Worm (Caenorhabditis elegans): ENCODE measurements around the gene cdd-2.

The cdd-2 gene

DNA sequence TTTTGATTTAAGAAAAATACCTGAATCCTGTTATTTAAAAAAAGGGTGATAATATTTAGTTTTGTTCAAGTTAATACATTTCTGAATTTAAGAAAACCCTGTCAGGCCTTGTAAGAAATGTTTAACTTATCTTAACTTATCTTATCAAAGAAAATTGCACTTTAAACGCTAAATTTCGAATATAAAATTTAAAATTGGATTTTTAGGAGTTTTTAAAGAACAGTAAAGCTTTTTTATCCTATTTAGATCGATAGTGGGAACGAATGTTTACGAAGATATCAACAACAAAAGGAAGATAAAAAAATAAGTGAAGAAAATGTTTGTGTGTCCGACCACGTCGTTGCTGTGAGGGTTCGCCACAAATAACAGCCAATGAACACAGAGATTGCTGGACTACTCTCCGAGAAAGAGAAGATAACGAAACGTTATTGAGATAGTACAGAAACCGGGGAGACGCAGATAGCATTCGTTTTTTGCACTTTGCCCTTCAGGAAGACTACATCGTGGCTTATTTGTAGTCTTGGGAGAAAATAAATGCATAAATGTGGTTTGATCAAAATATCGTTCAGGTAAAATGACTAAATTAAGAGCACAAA lies 5.4 kb upstream of the cdd-2 start, which contains the start of gene dif-1 (continued):
- TF ChIP-seq ceh-82 (tag; optimal IDR thresholded peaks at IDR 0.05) (no peak), C34F6.9 (tag; optimal IDR thresholded peaks at IDR 0.05) (peak; percentile 41), nhr-25 (tag; optimal IDR thresholded peaks at IDR 0.05) (no peak), unc-62 (GFP tag; optimal IDR thresholded peaks at IDR 0.05) (no peak), ztf-11 (tag; optimal IDR thresholded peaks at IDR 0.05) (no peak)

ce11 chrIV:7552100-7552499 lies 4.4 kb upstream of the cdd-2 start:
- TF ChIP-seq skn-1 (tag; optimal IDR thresholded peaks at IDR 0.05) (no peak), mbf-1 (tag; optimal IDR thresholded peaks at IDR 0.05) (no peak), ceh-82 (tag; optimal IDR thresholded peaks at IDR 0.05) (no peak), sma-3 (GFP tag; optimal IDR thresholded peaks at IDR 0.05) (no peak), R02D3.7 (tag; optimal IDR thresholded peaks at IDR 0.05) (no peak), elt-3 (tag; optimal IDR thresholded peaks at IDR 0.05) (no peak), nhr-6 (tag; optimal IDR thresholded peaks at IDR 0.05) (no peak), nhr-12 (tag; optimal IDR thresholded peaks at IDR 0.05) (no peak), ZK546.5 (tag; optimal IDR thresholded peaks at IDR 0.05) (no peak), unc-55 (GFP tag; optimal IDR thresholded peaks at IDR 0.05) (no peak), gmeb-1 (tag; optimal IDR thresholded peaks at IDR 0.05) (no peak), egl-27 (tag; optimal IDR thresholded peaks at IDR 0.05) (no peak), lin-13 (GFP tag; optimal IDR thresholded peaks at IDR 0.05) (no peak), alr-1 (tag; optimal IDR thresholded peaks at IDR 0.05) (no peak), sem-4 (tag; optimal IDR thresholded peaks at IDR 0.05) (no peak), mab-5 (tag; optimal IDR thresholded peaks at IDR 0.05) (no peak), elt-1 (tag; optimal IDR thresholded peaks at IDR 0.05) (no peak), nhr-129 (tag; optimal IDR thresholded peaks at IDR 0.05) (no peak), ztf-11 (tag; optimal IDR thresholded peaks at IDR 0.05) (no peak), unc-39 (tag; optimal IDR thresholded peaks at IDR 0.05) (no peak)

DNA sequence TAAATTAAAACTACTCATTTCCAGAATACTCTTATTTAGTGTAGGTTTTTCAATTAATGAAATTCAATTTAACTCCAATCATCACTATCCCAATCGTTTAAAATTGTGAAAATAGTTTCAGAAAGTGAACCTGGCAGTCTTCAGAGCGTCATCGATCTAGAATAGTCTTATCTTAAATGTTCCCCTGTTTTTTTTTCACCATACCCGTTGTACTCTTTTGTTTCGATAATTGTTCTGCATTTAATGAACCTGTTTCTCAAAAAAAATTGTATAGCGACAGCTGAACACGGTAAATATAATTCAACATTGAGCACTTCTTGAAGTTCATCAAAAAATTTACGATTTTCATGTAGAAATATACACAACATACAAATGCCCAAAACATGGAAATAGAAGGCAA lies 3.6 kb upstream of the cdd-2 start:
- TF ChIP-seq mbf-1 (tag; optimal IDR thresholded peaks at IDR 0.05) (no peak), mab-5 (tag; optimal IDR thresholded peaks at IDR 0.05) (no peak), nhr-25 (tag; optimal IDR thresholded peaks at IDR 0.05) (no peak), blmp-1 (tag; optimal IDR thresholded peaks at IDR 0.05; ENCODE audit: insufficient read depth) (no peak), elt-1 (tag; optimal IDR thresholded peaks at IDR 0.05) (no peak), ZK546.5 (tag; optimal IDR thresholded peaks at IDR 0.05) (no peak), elt-3 (tag; optimal IDR thresholded peaks at IDR 0.05) (no peak), ztf-1 (GFP tag; conservative IDR thresholded peaks at IDR 0.05) (no peak), ceh-16 (tag; optimal IDR thresholded peaks at IDR 0.05) (no peak), aly-2 (tag; optimal IDR thresholded peaks at IDR 0.05) (no peak), ama-1 (optimal IDR thresholded peaks at IDR 0.05) (no peak), C34F6.9 (tag; optimal IDR thresholded peaks at IDR 0.05) (no peak), peb-1 (tag; optimal IDR thresholded peaks at IDR 0.05) (no peak), snpc-4 (tag; optimal IDR thresholded peaks at IDR 0.05) (no peak), nhr-23 (tag; optimal IDR thresholded peaks at IDR 0.05) (no peak), nhr-11 (tag; optimal IDR thresholded peaks at IDR 0.05) (no peak), nhr-129 (tag; optimal IDR thresholded peaks at IDR 0.05) (no peak), skn-1 (tag; optimal IDR thresholded peaks at IDR 0.05) (no peak), sma-3 (GFP tag; optimal IDR thresholded peaks at IDR 0.05) (no peak), lsy-2 (tag; optimal IDR thresholded peaks at IDR 0.05) (no peak)

ce11 chrIV:7550445-7550844 lies 2.8 kb upstream of the cdd-2 start, which contains the start of gene pam-1:
pam-1 (minus strand) TSS chrIV:7550812.
- TF ChIP-seq nhr-25 (tag; optimal IDR thresholded peaks at IDR 0.05) (no peak), mbf-1 (tag; optimal IDR thresholded peaks at IDR 0.05) (no peak), Y55F3AM.14 (GFP tag; optimal IDR thresholded peaks at IDR 0.05) (no peak), nhr-23 (tag; optimal IDR thresholded peaks at IDR 0.05) (no peak), mab-5 (tag; optimal IDR thresholded peaks at IDR 0.05) (no peak), ama-1 (optimal IDR thresholded peaks at IDR 0.05) (no peak), zag-1 (tag; optimal IDR thresholded peaks at IDR 0.05) (no peak), dmd-4 (tag; optimal IDR thresholded peaks at IDR 0.05) (no peak), nhr-6 (tag; optimal IDR thresholded peaks at IDR 0.05) (no peak), nhr-237 (tag; optimal IDR thresholded peaks at IDR 0.05) (no peak), R02D3.7 (tag; optimal IDR thresholded peaks at IDR 0.05) (no peak), alr-1 (tag; optimal IDR thresholded peaks at IDR 0.05) (no peak), nhr-21 (tag; optimal IDR thresholded peaks at IDR 0.05) (no peak), egl-27 (tag; optimal IDR thresholded peaks at IDR 0.05) (no peak), unc-39 (tag; optimal IDR thresholded peaks at IDR 0.05) (no peak), ztf-11 (tag; optimal IDR thresholded peaks at IDR 0.05) (no peak), peb-1 (tag; optimal IDR thresholded peaks at IDR 0.05) (no peak), ztf-4 (tag; optimal IDR thresholded peaks at IDR 0.05) (no peak), sma-9 (GFP tag; optimal IDR thresholded peaks at IDR 0.05) (no peak), sma-9 (tag; optimal IDR thresholded peaks at IDR 0.05) (no peak)
